Fruit fly (Drosophila melanogaster): ENCODE data around the gene CG14190.

DNA sequence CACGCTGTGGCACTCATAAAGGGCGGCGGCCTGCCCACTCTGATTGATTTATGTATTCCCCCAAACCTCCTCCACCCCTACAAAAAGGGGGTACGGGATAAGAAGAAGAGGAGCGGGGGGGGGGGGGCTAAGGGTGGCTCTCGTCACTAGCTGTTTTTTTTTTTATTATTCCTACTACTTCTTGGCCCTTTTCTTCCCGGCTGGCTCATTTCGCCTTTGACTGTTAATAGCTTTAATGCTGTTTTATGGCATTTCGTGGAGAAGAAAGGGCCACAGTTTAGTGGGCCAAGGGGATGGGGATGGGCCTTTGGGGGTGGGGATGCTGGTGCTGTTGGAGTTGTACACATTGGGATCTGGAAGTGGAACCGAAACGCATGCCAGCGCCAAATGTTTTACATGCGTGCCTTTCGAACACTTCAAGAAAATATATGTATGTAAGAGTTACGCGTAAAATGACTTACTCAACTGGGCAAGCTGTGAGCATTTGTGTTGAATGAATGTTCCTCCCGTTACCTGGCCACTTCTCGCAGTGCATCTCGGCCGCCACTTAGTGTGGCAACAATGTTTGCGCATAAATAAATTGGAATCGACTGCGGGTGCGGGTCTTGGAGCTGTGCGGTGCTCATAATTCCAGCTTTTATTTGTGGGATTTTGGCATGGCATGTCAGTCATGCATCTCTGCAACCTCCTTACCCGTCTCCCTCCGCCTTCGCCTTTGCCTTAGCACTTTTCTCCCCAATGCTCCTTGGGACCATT, 46.4 kb upstream of the CG14190 start:
- TF ChIP-seq Myc (optimal IDR thresholded peaks at IDR 0.05) (no peak), Hr78 (GFP tag; optimal IDR thresholded peaks at IDR 0.05) (no peak), sv (GFP tag; optimal IDR thresholded peaks at IDR 0.05) (no peak), Dfd (GFP tag; optimal IDR thresholded peaks at IDR 0.05) (no peak), usp (GFP tag; optimal IDR thresholded peaks at IDR 0.05) (no peak), brk (GFP tag; optimal IDR thresholded peaks at IDR 0.05) (no peak), Dif (GFP tag; optimal IDR thresholded peaks at IDR 0.05; ENCODE audit: partially characterized antibody) (no peak), HLH106 (tag; optimal IDR thresholded peaks at IDR 0.05) (no peak), fru (GFP tag; optimal IDR thresholded peaks at IDR 0.05) (peak; percentile 2), h (GFP tag; optimal IDR thresholded peaks at IDR 0.05) (no peak), CG9705 (GFP tag; optimal IDR thresholded peaks at IDR 0.05) (no peak)

Data from whole organism, wandering third instar larva.